Worm (Caenorhabditis elegans): ENCODE measurements around the gene gst-38.
"Not testable (repeated sequence)": the region's sequence is repeated elsewhere in the genome, so short reads cannot be mapped to it uniquely, and the experiment has no call there.

ce11 chrV:15929882-15930281, 14.0 kb upstream of the gst-38 start, which contains the start of gene srbc-77:
- TF ChIP-seq nhr-12 (tag; optimal IDR thresholded peaks at IDR 0.05); ama-1 (optimal IDR thresholded peaks at IDR 0.05); lin-39 (tag; optimal IDR thresholded peaks at IDR 0.05); jun-1 (tag; optimal IDR thresholded peaks at IDR 0.05); zag-1 (tag; optimal IDR thresholded peaks at IDR 0.05); mml-1 (tag; optimal IDR thresholded peaks at IDR 0.05); fos-1 (tag; optimal IDR thresholded peaks at IDR 0.05); skn-1 (tag; optimal IDR thresholded peaks at IDR 0.05); nhr-77 (tag; optimal IDR thresholded peaks at IDR 0.05); aly-2 (tag; optimal IDR thresholded peaks at IDR 0.05); elt-3 (tag; optimal IDR thresholded peaks at IDR 0.05); ceh-28 (tag; optimal IDR thresholded peaks at IDR 0.05): not testable (repeated sequence)

All from whole organism, L3 larva.